Fruit fly (Drosophila melanogaster) whole organism, embryonic: Measurements from ENCODE around the gene Zaf1.

ENCODE experiments used
- ATbp ChIP-seq: fragments of 200-800 bp; sonication (Bioruptor generic); optimal IDR thresholded peaks from 2 replicates; lab custom pipeline; 2017; ENCODE audit warnings: missing biosample characterization, mild to moderate bottlenecking, missing genetic modification characterization, missing genetic modification reagents
- Adf1 ChIP-seq: fragments of 200-800 bp; sonication (Bioruptor generic); IDR thresholded peaks from 2 replicates; pipeline ENCODE4 v1.3.6; 2022; ENCODE audit warnings: missing biosample characterization, missing genetic modification characterization
- CG13123 ChIP-seq: fragments of 200-800 bp; sonication (Bioruptor generic); optimal IDR thresholded peaks from 2 replicates; lab custom pipeline; 2016; ENCODE audit warnings: missing biosample characterization, missing genetic modification characterization
- CG5180 ChIP-seq: fragments of 200-800 bp; sonication (Bioruptor generic); optimal IDR thresholded peaks from 3 replicates; lab custom pipeline; 2017; ENCODE audit warnings: missing biosample characterization, missing genetic modification characterization, mild to moderate bottlenecking, moderate library complexity, missing genetic modification reagents
- CG7839 ChIP-seq: fragments of 200-800 bp; sonication (Bioruptor generic); optimal IDR thresholded peaks from 3 replicates; lab custom pipeline; 2018; ENCODE audit warnings: missing biosample characterization, mild to moderate bottlenecking, missing genetic modification characterization, moderate library complexity
- CG8281 ChIP-seq: fragments of 200-800 bp; sonication (Bioruptor generic); optimal IDR thresholded peaks from 2 replicates; lab custom pipeline; 2018; ENCODE audit warnings: missing biosample characterization, mild to moderate bottlenecking, missing genetic modification characterization, moderate library complexity
- Hmr ChIP-seq: fragments of 200-800 bp; sonication (Bioruptor generic); optimal IDR thresholded peaks from 3 replicates; lab custom pipeline; 2017; ENCODE audit warnings: mild to moderate bottlenecking, missing biosample characterization, missing genetic modification reagents, missing genetic modification characterization
- Hmx ChIP-seq: fragments of 200-800 bp; sonication (Bioruptor generic); optimal IDR thresholded peaks from 2 replicates; lab custom pipeline; 2016; ENCODE audit warnings: missing biosample characterization, missing genetic modification characterization
- bbx ChIP-seq: fragments of 200-800 bp; sonication (Bioruptor generic); IDR thresholded peaks from 2 replicates; pipeline ENCODE4 v1.3.6; 2022; ENCODE audit warnings: missing biosample characterization, missing genetic modification characterization; ENCODE audit not compliant: partially characterized antibody
- ewg ChIP-seq: fragments of 200-800 bp; sonication (Bioruptor generic); optimal IDR thresholded peaks from 3 replicates; lab custom pipeline; 2017; ENCODE audit warnings: mild to moderate bottlenecking, missing biosample characterization, missing genetic modification reagents, missing genetic modification characterization
- insv ChIP-seq, 2 experiments: fragments of 200-800 bp; sonication (Bioruptor generic); optimal IDR thresholded peaks; 3 replicates each; lab custom pipeline; 2016 to 2018; ENCODE audit warnings: missing biosample characterization in 2 of 2, missing genetic modification characterization in 2 of 2
- sima ChIP-seq: fragments of 200-800 bp; sonication (Bioruptor generic); optimal IDR thresholded peaks from 2 replicates; lab custom pipeline; 2016; ENCODE audit warnings: missing biosample characterization, missing genetic modification characterization

dm6 chr3R:11595523-11595922, 29.9 kb downstream of the Zaf1 start:
- TF ChIP-seq CG8281 (no peak), CG7839 (tag; lab: Kevin White, UChicago) (no peak), ewg (no peak), sima (GFP tag; lab: Kevin White, UChicago) (no peak), bbx (GFP tag; lab: Robert Waterston, UW) (no peak), CG5180 (GFP tag; lab: Kevin White, UChicago) (no peak), Hmr (no peak), ATbp (GFP tag; lab: Kevin White, UChicago) (no peak), Adf1 (GFP tag; lab: Robert Waterston, UW) (no peak), Hmx (GFP tag; lab: Kevin White, UChicago) (no peak), CG13123 (GFP tag; lab: Kevin White, UChicago) (no peak), insv (GFP tag; optimal IDR thresholded peaks at IDR 0.05; lab: Kevin White, UChicago) (no peak)
